Worm (Caenorhabditis elegans) whole organism, L1 larva: ENCODE results near the gene F58H1.5.

ENCODE experiments used
- aha-1 ChIP-seq: fragments of 150-350 bp; optimal IDR thresholded peaks from 2 replicates; lab custom pipeline; 2014; ENCODE audit warnings: missing biosample characterization, missing genetic modification characterization
- alr-1 ChIP-seq: fragments of 200-800 bp; sonication (Bioruptor generic); optimal IDR thresholded peaks from 2 replicates; lab custom pipeline; 2018; ENCODE audit warnings: borderline replicate concordance, mild to moderate bottlenecking, missing genetic modification characterization, missing compliant biosample characterization
- aly-2 ChIP-seq: fragments of 150-350 bp; optimal IDR thresholded peaks from 2 replicates; lab custom pipeline; 2014; ENCODE audit warnings: missing biosample characterization, missing genetic modification characterization
- ama-1 ChIP-seq: fragments of 150-350 bp; optimal IDR thresholded peaks from 2 replicates; lab custom pipeline; 2014
- ceh-63 ChIP-seq: fragments of 200-800 bp; sonication (Bioruptor generic); optimal IDR thresholded peaks from 2 replicates; lab custom pipeline; 2018; ENCODE audit warnings: mild to moderate bottlenecking, missing genetic modification characterization, missing compliant biosample characterization
- ceh-8 ChIP-seq: fragments of 200-800 bp; sonication (Bioruptor generic); optimal IDR thresholded peaks from 2 replicates; lab custom pipeline; 2018; ENCODE audit warnings: mild to moderate bottlenecking, missing genetic modification characterization, moderate library complexity, missing compliant biosample characterization
- ceh-82 ChIP-seq, 3 experiments: fragments of 150-350 bp in 1 of 3; sonication (generic microtip) in 2 of 3; optimal IDR thresholded peaks; 2 replicates each; lab custom pipeline; 2014 to 2017; ENCODE audit warnings: missing biosample characterization in 3 of 3, missing genetic modification characterization in 3 of 3
- ceh-88 ChIP-seq: fragments of 200-800 bp; sonication (Bioruptor generic); IDR thresholded peaks from 2 replicates; pipeline ENCODE4 v1.3.6; 2022; ENCODE audit warnings: missing genetic modification characterization, missing compliant biosample characterization
- dpl-1 ChIP-seq, 3 experiments: fragments of 150-350 bp in 2 of 3; sonication (generic microtip) in 1 of 3; optimal IDR thresholded peaks; 2 replicates each; lab custom pipeline; 2014 to 2017; ENCODE audit warnings: missing biosample characterization in 3 of 3, missing genetic modification characterization in 3 of 3, missing genetic modification reagents in 3 of 3
- dsc-1 ChIP-seq: sonication (generic microtip); optimal IDR thresholded peaks from 2 replicates; lab custom pipeline; 2016; ENCODE audit warnings: mild to moderate bottlenecking, missing genetic modification characterization, missing compliant biosample characterization
- efl-1 ChIP-seq, 4 experiments: fragments of 150-350 bp; optimal IDR thresholded peaks in 3 of 4; peaks in 1 of 4; 1 replicate in 1 of 4; 2 replicates in 3 of 4; lab custom pipeline; 2014; ENCODE audit warnings: missing biosample characterization in 2 of 4, missing genetic modification characterization in 2 of 4, missing genetic modification reagents in 2 of 4
- efl-3 ChIP-seq: fragments of 200-800 bp; sonication (Bioruptor generic); optimal IDR thresholded peaks from 2 replicates; lab custom pipeline; 2018; ENCODE audit warnings: mild to moderate bottlenecking, missing genetic modification characterization, missing compliant biosample characterization
- egl-13 ChIP-seq: sonication (generic microtip); optimal IDR thresholded peaks from 2 replicates; lab custom pipeline; 2016; ENCODE audit warnings: missing genotype, missing genetic modification reagents, missing genetic modification characterization, missing compliant biosample characterization
- elt-2 ChIP-seq: sonication (generic microtip); optimal IDR thresholded peaks from 2 replicates; lab custom pipeline; 2016; ENCODE audit warnings: missing genetic modification characterization, mild to moderate bottlenecking, inconsistent platforms, missing compliant biosample characterization, missing genetic modification reagents
- elt-3 ChIP-seq, 6 experiments: fragments of 150-350 bp in 1 of 6; sonication (generic microtip); optimal IDR thresholded peaks; 2 replicates each; lab custom pipeline; 2017 to 2018; ENCODE audit warnings: missing biosample characterization in 6 of 6, missing genetic modification characterization in 6 of 6, inconsistent platforms in 1 of 6
- grh-1 ChIP-seq: fragments of 200-800 bp; sonication (Bioruptor generic); IDR thresholded peaks from 2 replicates; pipeline ENCODE4 v1.3.6; 2022; ENCODE audit warnings: missing genetic modification reagents, missing genetic modification characterization, missing compliant biosample characterization
- hlh-17 ChIP-seq: fragments of 200-800 bp; sonication (Bioruptor generic); optimal IDR thresholded peaks from 2 replicates; lab custom pipeline; 2018; ENCODE audit warnings: missing genetic modification characterization, mild to moderate bottlenecking, missing compliant biosample characterization, moderate library complexity, borderline replicate concordance
- hlh-4 ChIP-seq: sonication (generic microtip); optimal IDR thresholded peaks from 2 replicates; lab custom pipeline; 2016; ENCODE audit warnings: mild to moderate bottlenecking, missing genetic modification characterization, missing compliant biosample characterization
- hpl-2 ChIP-seq: fragments of 150-350 bp; optimal IDR thresholded peaks from 2 replicates; lab custom pipeline; 2014; ENCODE audit warnings: missing biosample characterization, missing genetic modification reagents, missing genetic modification characterization
- irx-1 ChIP-seq: sonication (generic microtip); optimal IDR thresholded peaks from 2 replicates; lab custom pipeline; 2016; ENCODE audit warnings: missing genetic modification characterization, missing compliant biosample characterization
- isw-1 ChIP-seq: fragments of 200-800 bp; sonication (Bioruptor generic); IDR thresholded peaks from 2 replicates; pipeline ENCODE4 v1.3.6; 2022; ENCODE audit warnings: missing genetic modification characterization, missing compliant biosample characterization
- lin-13 ChIP-seq: fragments of 150-350 bp; optimal IDR thresholded peaks from 2 replicates; lab custom pipeline; 2014; ENCODE audit warnings: missing biosample characterization, missing genetic modification reagents, missing genetic modification characterization
- lin-15B ChIP-seq: fragments of 150-350 bp; sonication (generic microtip); optimal IDR thresholded peaks from 3 replicates; lab custom pipeline; 2014; ENCODE audit warnings: missing biosample characterization, missing genetic modification characterization
- lin-35 ChIP-seq, 2 experiments: fragments of 150-350 bp; optimal IDR thresholded peaks; 2 replicates each; lab custom pipeline; 2014; ENCODE audit warnings: missing biosample characterization in 2 of 2, missing genetic modification characterization in 2 of 2, missing genetic modification reagents in 2 of 2
- lin-39 ChIP-seq: fragments of 150-350 bp; optimal IDR thresholded peaks from 2 replicates; lab custom pipeline; 2014; ENCODE audit warnings: missing biosample characterization, missing genetic modification reagents, missing genetic modification characterization
- lsy-2 ChIP-seq, 2 experiments: fragments of 150-350 bp; optimal IDR thresholded peaks; 2 replicates each; lab custom pipeline; 2014; ENCODE audit warnings: missing biosample characterization in 2 of 2, missing genetic modification characterization in 2 of 2
- mab-9 ChIP-seq: fragments of 200-800 bp; sonication (Bioruptor generic); IDR thresholded peaks from 2 replicates; pipeline ENCODE4 v1.3.6; 2022; ENCODE audit warnings: missing genetic modification reagents, missing genetic modification characterization, missing compliant biosample characterization
- mdl-1 ChIP-seq, 2 experiments: fragments of 150-350 bp; optimal IDR thresholded peaks; 2 replicates each; lab custom pipeline; 2014 to 2017; ENCODE audit warnings: missing biosample characterization in 2 of 2, missing genetic modification characterization in 2 of 2, inconsistent platforms in 1 of 2
- mef-2 ChIP-seq: fragments of 150-350 bp; optimal IDR thresholded peaks from 2 replicates; lab custom pipeline; 2014; ENCODE audit warnings: missing biosample characterization, missing genetic modification characterization
- nhr-12 ChIP-seq: sonication (generic microtip); optimal IDR thresholded peaks from 2 replicates; lab custom pipeline; 2017; ENCODE audit warnings: missing biosample characterization, missing genetic modification characterization
- nhr-19 ChIP-seq: fragments of 200-800 bp; sonication (Bioruptor generic); conservative IDR thresholded peaks from 2 replicates; pipeline ENCODE4 v1.3.6; 2022; ENCODE audit warnings: missing genetic modification characterization, missing compliant biosample characterization
- nhr-20 ChIP-seq: sonication (generic microtip); optimal IDR thresholded peaks from 2 replicates; lab custom pipeline; 2016; ENCODE audit warnings: mild to moderate bottlenecking, missing genetic modification characterization, missing compliant biosample characterization
- nhr-71 ChIP-seq: sonication (generic microtip); optimal IDR thresholded peaks from 2 replicates; lab custom pipeline; 2016; ENCODE audit warnings: mild to moderate bottlenecking, missing genetic modification characterization, moderate library complexity, missing compliant biosample characterization
- nhr-76 ChIP-seq: sonication (generic microtip); optimal IDR thresholded peaks from 2 replicates; lab custom pipeline; 2017; ENCODE audit warnings: missing biosample characterization, missing genetic modification characterization
- nhr-84 ChIP-seq: sonication (generic microtip); optimal IDR thresholded peaks from 2 replicates; lab custom pipeline; 2017; ENCODE audit warnings: missing biosample characterization, missing genetic modification characterization
- nhr-85 ChIP-seq: sonication (generic microtip); peaks from one replicate; lab custom pipeline; 2016; ENCODE audit warnings: missing genetic modification characterization, inconsistent platforms, missing compliant biosample characterization
- nhr-90 ChIP-seq: sonication (generic microtip); optimal IDR thresholded peaks from 2 replicates; lab custom pipeline; 2016; ENCODE audit warnings: mild to moderate bottlenecking, missing genetic modification characterization, missing compliant biosample characterization; ENCODE audit not compliant: poor library complexity
- pqm-1 ChIP-seq: sonication (generic microtip); optimal IDR thresholded peaks from 3 replicates; lab custom pipeline; 2017; ENCODE audit warnings: missing biosample characterization, missing genetic modification characterization
- rnt-1 ChIP-seq: sonication (generic microtip); optimal IDR thresholded peaks from 2 replicates; lab custom pipeline; 2016; ENCODE audit warnings: mild to moderate bottlenecking, missing genetic modification characterization, moderate library complexity, missing compliant biosample characterization
- skn-1 ChIP-seq: fragments of 150-350 bp; optimal IDR thresholded peaks from 2 replicates; lab custom pipeline; 2014; ENCODE audit warnings: missing biosample characterization, missing genetic modification characterization
- sptf-1 ChIP-seq: fragments of 150-350 bp; optimal IDR thresholded peaks from 2 replicates; lab custom pipeline; 2014; ENCODE audit warnings: missing biosample characterization, missing genetic modification characterization
- tbx-2 ChIP-seq: sonication (generic microtip); optimal IDR thresholded peaks from 2 replicates; lab custom pipeline; 2016; ENCODE audit warnings: missing genetic modification characterization, missing compliant biosample characterization
- tlp-1 ChIP-seq: fragments of 150-350 bp; optimal IDR thresholded peaks from 2 replicates; lab custom pipeline; 2014; ENCODE audit warnings: missing biosample characterization, missing genetic modification characterization
- unc-130 ChIP-seq: fragments of 150-350 bp; optimal IDR thresholded peaks from 2 replicates; lab custom pipeline; 2017; ENCODE audit warnings: missing biosample characterization, missing genetic modification characterization, inconsistent platforms
- unc-30 ChIP-seq: sonication (generic microtip); optimal IDR thresholded peaks from 2 replicates; lab custom pipeline; 2017; ENCODE audit warnings: missing biosample characterization, missing genetic modification characterization
- unc-62 ChIP-seq: fragments of 150-350 bp; optimal IDR thresholded peaks from 2 replicates; lab custom pipeline; 2014; ENCODE audit warnings: missing biosample characterization, missing genetic modification reagents, missing genetic modification characterization
- unc-86 ChIP-seq: sonication (generic microtip); optimal IDR thresholded peaks from 2 replicates; lab custom pipeline; 2016; ENCODE audit warnings: missing genetic modification characterization, missing compliant biosample characterization
- zip-4 ChIP-seq: fragments of 200-800 bp; sonication (Bioruptor generic); optimal IDR thresholded peaks from 2 replicates; lab custom pipeline; 2018; ENCODE audit warnings: mild to moderate bottlenecking, missing genetic modification characterization, moderate library complexity, missing compliant biosample characterization

F58H1.5 gene

ce11 chrV:11940329-11940728, 17.9 kb upstream of the F58H1.5 start:
- TF ChIP-seq efl-1 (optimal IDR thresholded peaks at IDR 0.05; lab: Kevin White, UChicago) (no peak), efl-1 (GFP tag; optimal IDR thresholded peaks at IDR 0.05 in 1 of 2; lab: Kevin White, UChicago) (peak in 1 of 2 experiments; percentile 85), mdl-1 (tag; optimal IDR thresholded peaks at IDR 0.05; lab: Kevin White, UChicago) (no peak)
- TF ChIP-seq, all 84 proteins: peak for 1

ce11 chrV:11941664-11942063, 16.5 kb upstream of the F58H1.5 start:
- TF ChIP-seq isw-1 (GFP tag; lab: Robert Waterston, UW) (no peak), nhr-84 (tag; lab: Kevin White, UChicago) (no peak), irx-1 (tag; lab: Kevin White, UChicago) (no peak), ceh-82 (tag; optimal IDR thresholded peaks at IDR 0.05; lab: Kevin White, UChicago) (no peak), sptf-1 (tag; lab: Kevin White, UChicago) (no peak), ceh-88 (GFP tag; lab: Robert Waterston, UW) (no peak), lsy-2 (tag; optimal IDR thresholded peaks at IDR 0.05; lab: Kevin White, UChicago) (no peak), aha-1 (tag; lab: Kevin White, UChicago) (no peak), hlh-4 (tag; lab: Kevin White, UChicago) (no peak), nhr-85 (tag; lab: Kevin White, UChicago) (no peak), lin-15B (tag; lab: Kevin White, UChicago) (no peak), mab-9 (no peak), grh-1 (GFP tag; lab: Robert Waterston, UW) (no peak), ceh-63 (no peak), efl-1 (optimal IDR thresholded peaks at IDR 0.05; lab: Kevin White, UChicago) (no peak), efl-1 (GFP tag; optimal IDR thresholded peaks at IDR 0.05 in 1 of 2; lab: Kevin White, UChicago) (peak in 1 of 2 experiments; percentile 89), zip-4 (GFP tag; lab: Kevin White, UChicago) (no peak), dpl-1 (GFP tag; optimal IDR thresholded peaks at IDR 0.05; lab: Kevin White, UChicago) (no peak), ceh-8 (no peak), alr-1 (tag; lab: Kevin White, UChicago) (no peak), nhr-76 (tag; lab: Kevin White, UChicago) (no peak), tlp-1 (tag; lab: Kevin White, UChicago) (no peak), unc-62 (no peak), hlh-17 (GFP tag; lab: Kevin White, UChicago) (no peak), nhr-20 (tag; lab: Kevin White, UChicago) (peak; percentile 28), elt-2 (tag; lab: Kevin White, UChicago) (peak; percentile 93), rnt-1 (tag; lab: Kevin White, UChicago) (no peak), dsc-1 (tag; lab: Kevin White, UChicago) (no peak), elt-3 (tag; optimal IDR thresholded peaks at IDR 0.05; lab: Kevin White, UChicago) (no peak), mef-2 (tag; lab: Kevin White, UChicago) (no peak), aly-2 (tag; lab: Kevin White, UChicago) (no peak), hpl-2 (GFP tag; lab: Kevin White, UChicago) (no peak), nhr-90 (peak; percentile 31), lin-13 (GFP tag; lab: Kevin White, UChicago) (no peak), lin-39 (no peak), lin-35 (GFP tag; optimal IDR thresholded peaks at IDR 0.05; lab: Kevin White, UChicago) (peak in 1 of 2 experiments; percentile 51), efl-3 (GFP tag; lab: Kevin White, UChicago) (no peak), nhr-12 (tag; lab: Kevin White, UChicago) (no peak), unc-30 (tag; lab: Kevin White, UChicago) (no peak), ama-1 (lab: Kevin White, UChicago) (no peak), nhr-71 (tag; lab: Kevin White, UChicago) (no peak), nhr-19 (no peak), skn-1 (no peak), unc-130 (no peak), tbx-2 (no peak), pqm-1 (tag; lab: Kevin White, UChicago) (peak; percentile 91), egl-13 (tag; lab: Kevin White, UChicago) (no peak), unc-86 (tag; lab: Kevin White, UChicago) (no peak)
